Worm (Caenorhabditis elegans) whole organism, late embryonic: ENCODE data around the gene gst-37.

Experiments used
- C38D4.7 ChIP-seq: fragments of 200-800 bp; sonication (Bioruptor generic); optimal IDR thresholded peaks from 2 replicates; lab custom pipeline; 2018; ENCODE audit warnings: mild to moderate bottlenecking, missing genetic modification characterization, moderate library complexity, missing compliant biosample characterization
- Y22D7AL.16 ChIP-seq: sonication (generic microtip); optimal IDR thresholded peaks from 2 replicates; lab custom pipeline; 2016; ENCODE audit warnings: missing genetic modification characterization, missing compliant biosample characterization
- ceh-18 ChIP-seq: sonication (generic microtip); optimal IDR thresholded peaks from 2 replicates; lab custom pipeline; 2016; ENCODE audit warnings: missing genetic modification characterization, missing compliant biosample characterization
- ceh-24 ChIP-seq: sonication (generic microtip); optimal IDR thresholded peaks from 2 replicates; lab custom pipeline; 2016; ENCODE audit warnings: mild to moderate bottlenecking, missing genetic modification characterization, missing compliant biosample characterization
- ceh-30 ChIP-seq: fragments of 150-350 bp; optimal IDR thresholded peaks from 2 replicates; lab custom pipeline; 2014; ENCODE audit warnings: missing biosample characterization, missing genetic modification characterization
- ceh-34 ChIP-seq: sonication (generic microtip); optimal IDR thresholded peaks from 2 replicates; lab custom pipeline; 2016; ENCODE audit warnings: mild to moderate bottlenecking, missing genetic modification characterization, missing compliant biosample characterization
- ceh-45 ChIP-seq: fragments of 200-800 bp; sonication (Bioruptor generic); IDR thresholded peaks from 2 replicates; pipeline ENCODE4 v1.3.6; 2022; ENCODE audit warnings: missing genetic modification reagents, missing genetic modification characterization, missing compliant biosample characterization
- ceh-6 ChIP-seq: fragments of 200-800 bp; sonication (Bioruptor generic); optimal IDR thresholded peaks from 2 replicates; lab custom pipeline; 2018; ENCODE audit warnings: mild to moderate bottlenecking, missing genetic modification characterization, missing compliant biosample characterization
- dmd-4 ChIP-seq: sonication (generic microtip); optimal IDR thresholded peaks from 2 replicates; lab custom pipeline; 2016; ENCODE audit warnings: borderline replicate concordance, missing genetic modification characterization, missing compliant biosample characterization
- fax-1 ChIP-seq: sonication (generic microtip); optimal IDR thresholded peaks from 2 replicates; lab custom pipeline; 2016; ENCODE audit warnings: missing genotype, missing genetic modification characterization, missing compliant biosample characterization
- fkh-10 ChIP-seq: fragments of 150-350 bp; optimal IDR thresholded peaks from 2 replicates; lab custom pipeline; 2014; ENCODE audit warnings: missing biosample characterization, missing genetic modification reagents, missing genetic modification characterization
- hlh-13 ChIP-seq: fragments of 200-800 bp; sonication (Bioruptor generic); optimal IDR thresholded peaks from 2 replicates; lab custom pipeline; 2018; ENCODE audit warnings: mild to moderate bottlenecking, missing genetic modification characterization, missing compliant biosample characterization
- hlh-30 ChIP-seq: sonication (generic microtip); optimal IDR thresholded peaks from 2 replicates; lab custom pipeline; 2017; ENCODE audit warnings: antibody characterized with exemption, missing genetic modification characterization, missing compliant biosample characterization; ENCODE audit not compliant: insufficient read depth
- hlh-8 ChIP-seq: sonication (generic microtip); optimal IDR thresholded peaks from 2 replicates; lab custom pipeline; 2016; ENCODE audit warnings: missing genotype, missing genetic modification characterization, missing compliant biosample characterization
- lim-6 ChIP-seq: sonication (generic microtip); optimal IDR thresholded peaks from 2 replicates; lab custom pipeline; 2016; ENCODE audit warnings: missing genetic modification characterization, missing compliant biosample characterization
- nfya-1 ChIP-seq: sonication (generic microtip); optimal IDR thresholded peaks from 2 replicates; lab custom pipeline; 2017; ENCODE audit warnings: missing genetic modification characterization, mild to moderate bottlenecking, missing compliant biosample characterization, antibody characterized with exemption, moderate library complexity
- npax-4 ChIP-seq: sonication (generic microtip); optimal IDR thresholded peaks from 2 replicates; lab custom pipeline; 2016; ENCODE audit warnings: missing genetic modification characterization, missing compliant biosample characterization
- odd-2 ChIP-seq: sonication (generic microtip); optimal IDR thresholded peaks from 2 replicates; lab custom pipeline; 2017; ENCODE audit warnings: antibody characterized with exemption, mild to moderate bottlenecking, missing genetic modification characterization, missing compliant biosample characterization
- pag-3 ChIP-seq: sonication (generic microtip); optimal IDR thresholded peaks from 2 replicates; lab custom pipeline; 2016; ENCODE audit warnings: missing compliant biosample characterization, missing genetic modification characterization, borderline replicate concordance
- pat-9 ChIP-seq: fragments of 200-800 bp; sonication (Bioruptor generic); optimal IDR thresholded peaks from 2 replicates; lab custom pipeline; 2018; ENCODE audit warnings: mild to moderate bottlenecking, missing genetic modification characterization, moderate library complexity, missing compliant biosample characterization
- pha-2 ChIP-seq: sonication (generic microtip); optimal IDR thresholded peaks from 2 replicates; lab custom pipeline; 2017; ENCODE audit warnings: mild to moderate bottlenecking, missing genetic modification characterization, missing compliant biosample characterization
- pha-4 ChIP-seq: fragments of 150-350 bp; optimal IDR thresholded peaks from 2 replicates; lab custom pipeline; 2018; ENCODE audit warnings: missing biosample characterization, missing genetic modification reagents, missing genetic modification characterization
- pqm-1 ChIP-seq: sonication (generic microtip); optimal IDR thresholded peaks from 2 replicates; lab custom pipeline; 2016; ENCODE audit warnings: missing genetic modification characterization, missing compliant biosample characterization
- pros-1 ChIP-seq: fragments of 150-350 bp; optimal IDR thresholded peaks from 2 replicates; lab custom pipeline; 2014; ENCODE audit warnings: missing biosample characterization, missing genetic modification reagents, missing genetic modification characterization
- rnt-1 ChIP-seq: sonication (generic microtip); optimal IDR thresholded peaks from 2 replicates; lab custom pipeline; 2016; ENCODE audit warnings: missing genetic modification characterization, missing compliant biosample characterization
- sdc-2 ChIP-seq: sonication (generic microtip); optimal IDR thresholded peaks from 2 replicates; lab custom pipeline; 2016; ENCODE audit warnings: missing genotype, missing genetic modification characterization, missing compliant biosample characterization
- sox-4 ChIP-seq: sonication (generic microtip); optimal IDR thresholded peaks from 2 replicates; lab custom pipeline; 2017; ENCODE audit warnings: mild to moderate bottlenecking, missing genetic modification characterization, inconsistent platforms, missing compliant biosample characterization
- tbx-2 ChIP-seq: sonication (generic microtip); optimal IDR thresholded peaks from 2 replicates; lab custom pipeline; 2016; ENCODE audit warnings: missing genetic modification characterization, missing compliant biosample characterization
- tbx-7 ChIP-seq: sonication (generic microtip); optimal IDR thresholded peaks from 2 replicates; lab custom pipeline; 2016; ENCODE audit warnings: missing genotype, missing genetic modification characterization, missing compliant biosample characterization
- ttx-3 ChIP-seq: sonication (generic microtip); optimal IDR thresholded peaks from 2 replicates; lab custom pipeline; 2016; ENCODE audit warnings: missing genetic modification reagents, missing genetic modification characterization, missing compliant biosample characterization
- unc-55 ChIP-seq: sonication (generic microtip); optimal IDR thresholded peaks from 2 replicates; lab custom pipeline; 2017; ENCODE audit warnings: missing biosample characterization, missing genetic modification reagents, missing genetic modification characterization
- zip-5 ChIP-seq: sonication (generic microtip); optimal IDR thresholded peaks from 2 replicates; lab custom pipeline; 2016; ENCODE audit warnings: missing genetic modification characterization, missing compliant biosample characterization
- ztf-16 ChIP-seq: sonication (generic microtip); optimal IDR thresholded peaks from 2 replicates; lab custom pipeline; 2017; ENCODE audit warnings: missing genetic modification characterization, missing compliant biosample characterization

gst-37 gene

ce11 chrV:1889996-1890395 lies 31.4 kb upstream of the gst-37 start:
- TF ChIP-seq fax-1 (tag; lab: Kevin White, UChicago) (no peak), unc-55 (peak; percentile 60)

ce11 chrV:1892567-1893277 lies 28.7 kb upstream of the gst-37 start, which contains the start of gene zig-11:
TSS of gene zig-11 (minus strand) at chrV:1892939.
- no peak for TF ChIP-seq lim-6 (tag; lab: Kevin White, UChicago)
- TF ChIP-seq pha-2 (tag; lab: Kevin White, UChicago): no peak
- no peak for TF ChIP-seq rnt-1 (tag; lab: Kevin White, UChicago)
- TF ChIP-seq fax-1 (tag; lab: Kevin White, UChicago): no peak
- no peak for TF ChIP-seq C38D4.7
- no peak for TF ChIP-seq ztf-16 (tag; lab: Kevin White, UChicago)
- TF ChIP-seq sdc-2 (tag; lab: Kevin White, UChicago): no peak
- TF ChIP-seq ceh-6 (GFP tag; lab: Kevin White, UChicago): no peak

- TF ChIP-seq pros-1 (tag; lab: Kevin White, UChicago) (no peak), pqm-1 (tag; lab: Kevin White, UChicago) (no peak), unc-55 (no peak), ttx-3 (no peak), odd-2 (tag; lab: Kevin White, UChicago) (no peak)
These were observed 25.9 kb upstream of the gst-37 start, which contains the start of gene nphp-2 for ce11 chrV:1895483-1895882. TSS of gene nphp-2 (plus strand) at chrV:1895783.

ce11 chrV:1907350-1907749 lies 14.1 kb upstream of the gst-37 start, which contains the start of gene Y32G9A.5:
TSS of gene Y32G9A.5 (plus strand) at chrV:1907650.
- TF ChIP-seq nfya-1 (tag; lab: Kevin White, UChicago): no peak
- TF ChIP-seq zip-5 (tag; lab: Kevin White, UChicago): no peak
- no peak for TF ChIP-seq ceh-24 (tag; lab: Kevin White, UChicago)
- TF ChIP-seq sox-4 (tag; lab: Kevin White, UChicago): no peak
- no peak for TF ChIP-seq dmd-4 (tag; lab: Kevin White, UChicago)
- TF ChIP-seq odd-2 (tag; lab: Kevin White, UChicago): no peak
- no peak for TF ChIP-seq hlh-8 (tag; lab: Kevin White, UChicago)
- TF ChIP-seq tbx-2 (tag; lab: Kevin White, UChicago): no peak
- TF ChIP-seq ceh-18 (tag; lab: Kevin White, UChicago): no peak
- no peak for TF ChIP-seq pha-4
- TF ChIP-seq pat-9 (tag; lab: Kevin White, UChicago): no peak
- TF ChIP-seq tbx-7: no peak
- TF ChIP-seq Y22D7AL.16: no peak
- TF ChIP-seq npax-4 (tag; lab: Kevin White, UChicago): no peak
- TF ChIP-seq ceh-45 (GFP tag; lab: Robert Waterston, UW): no peak
- no peak for TF ChIP-seq pqm-1 (tag; lab: Kevin White, UChicago)
- TF ChIP-seq ceh-30 (tag; lab: Kevin White, UChicago): no peak

- TF ChIP-seq hlh-13 (GFP tag; lab: Kevin White, UChicago) (no peak), ceh-30 (tag; lab: Kevin White, UChicago) (no peak), sdc-2 (tag; lab: Kevin White, UChicago) (no peak), pag-3 (tag; lab: Kevin White, UChicago) (no peak)
These were observed 12.9 kb upstream of the gst-37 start, which contains the start of gene srp-3 for ce11 chrV:1908542-1908941. TSS of gene srp-3 (plus strand) at chrV:1908842.

- no peak for TF ChIP-seq fkh-10
- TF ChIP-seq ceh-34 (tag; lab: Kevin White, UChicago): no peak
- no peak for TF ChIP-seq Y22D7AL.16
- no peak for TF ChIP-seq hlh-8 (tag; lab: Kevin White, UChicago)
- TF ChIP-seq pha-2 (tag; lab: Kevin White, UChicago): no peak
- TF ChIP-seq hlh-30 (tag; lab: Kevin White, UChicago): no peak
These were observed 10.3 kb upstream of the gst-37 start, which contains the start of gene Y32G9A.3 for ce11 chrV:1911102-1911501. TSS of gene Y32G9A.3 (plus strand) at chrV:1911402.
